Fruit fly (Drosophila melanogaster): ENCODE measurements around the gene Ccm3.

The Ccm3 gene

DNA sequence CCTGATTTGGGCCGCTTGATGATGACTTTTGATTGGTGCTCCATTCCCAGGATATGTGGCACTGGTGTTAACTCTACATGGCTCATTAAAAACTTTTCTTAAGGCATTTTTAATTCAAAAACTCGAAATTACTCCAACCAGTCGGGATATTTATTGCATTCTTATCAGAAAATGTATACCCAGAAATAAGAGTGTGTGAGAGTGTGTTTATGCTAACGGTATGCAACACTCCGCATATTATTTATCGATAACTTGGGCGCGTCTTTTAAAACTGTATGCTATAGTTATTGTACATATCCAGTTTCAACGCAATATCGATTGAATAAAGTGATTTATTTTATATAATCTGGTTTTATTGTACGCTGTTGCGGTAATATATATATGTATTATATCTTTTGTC, 4.3 kb upstream of the Ccm3 start, which contains the start of gene CG34404:
Gene CG34404, minus strand, starts transcription at position 189 of the 400 bp plus-strand sequence.
- TF ChIP-seq Sp1 (GFP tag; optimal IDR thresholded peaks at IDR 0.05) = no peak
- no peak for TF ChIP-seq Vsx2 (GFP tag; optimal IDR thresholded peaks at IDR 0.05; ENCODE audit: partially characterized antibody)
- TF ChIP-seq rgr (GFP tag; optimal IDR thresholded peaks at IDR 0.05) = peak; percentile 8
- TF ChIP-seq foxo (GFP tag; optimal IDR thresholded peaks at IDR 0.05) = peak in 1 of 2 experiments; percentile 39

DNA sequence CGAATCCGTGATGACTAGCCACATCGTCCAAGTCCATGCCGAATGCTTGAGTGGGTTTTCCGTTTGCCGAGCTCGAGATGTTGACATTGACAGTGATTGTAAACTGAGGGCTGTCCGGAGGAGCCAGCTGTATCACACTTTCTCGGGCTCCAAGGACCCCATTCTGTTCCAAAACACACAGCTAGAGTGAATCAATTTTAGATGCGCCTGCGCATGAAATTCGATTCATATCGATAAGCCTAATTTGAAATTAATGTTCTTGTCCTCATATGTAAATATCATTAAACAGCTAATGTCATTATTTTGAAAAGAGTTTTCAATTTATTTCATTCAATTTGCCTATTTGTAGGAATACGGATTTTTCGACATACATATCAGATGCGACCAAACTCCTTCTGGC, 2.0 kb upstream of the Ccm3 start, which contains the start of gene CG14868:
Gene CG14868, minus strand, starts transcription at position 204 of the 400 bp plus-strand sequence.
- TF ChIP-seq psq (GFP tag; optimal IDR thresholded peaks at IDR 0.05) (no peak), dl (GFP tag; optimal IDR thresholded peaks at IDR 0.05; ENCODE audit: insufficient read depth in 1 of 2, partially characterized antibody in 2 of 2) (no peak), usp (GFP tag; optimal IDR thresholded peaks at IDR 0.05) (no peak)

DNA sequence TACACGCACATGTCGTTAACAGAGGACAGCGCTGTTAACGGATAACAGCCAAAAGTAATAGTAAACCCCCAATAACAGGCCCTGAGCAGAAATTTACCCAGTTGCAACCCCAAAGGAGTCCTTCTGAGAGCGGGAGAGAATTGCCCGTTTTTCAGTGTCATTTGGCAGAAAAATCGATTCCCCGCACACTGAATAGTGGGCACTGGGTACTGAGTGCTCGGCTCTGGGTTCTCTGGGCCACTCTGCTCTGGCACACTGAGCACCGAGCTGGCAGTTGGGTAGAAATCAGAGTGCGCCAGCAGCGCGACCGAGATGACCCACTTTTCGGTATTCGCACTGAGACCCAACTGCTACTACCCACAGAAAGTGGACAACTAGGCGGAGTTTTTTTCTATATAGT, 2.6 kb downstream of the Ccm3 start, which contains the start of gene Rbp:
Gene Rbp, plus strand, starts transcription at position 239 of the 400 bp plus-strand sequence.
- TF ChIP-seq jim (GFP tag; optimal IDR thresholded peaks at IDR 0.05) (no peak), Dif (GFP tag; optimal IDR thresholded peaks at IDR 0.05; ENCODE audit: partially characterized antibody) (peak; percentile 21)

DNA sequence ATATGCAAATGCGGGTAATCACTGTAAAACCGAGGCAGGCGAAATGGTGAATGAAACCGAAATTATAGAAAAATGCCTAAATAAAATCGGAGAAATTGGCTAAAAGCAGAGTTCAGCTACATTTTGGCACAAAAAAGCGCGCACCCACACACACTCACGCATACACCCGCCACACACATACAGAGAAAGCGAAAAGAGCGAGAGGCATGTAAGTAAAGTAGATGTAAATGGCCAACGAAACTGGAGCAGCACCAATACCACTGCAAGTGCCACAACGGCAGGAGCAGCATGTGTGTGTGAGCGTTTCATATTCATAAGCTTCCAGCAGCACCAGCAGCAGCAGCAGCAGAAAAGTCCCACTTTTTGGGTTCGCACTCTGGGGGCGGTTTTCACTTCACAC, 3.7 kb downstream of the Ccm3 start:
- no peak for TF ChIP-seq dmrt93B (GFP tag; optimal IDR thresholded peaks at IDR 0.05)
- TF ChIP-seq Abd-B (GFP tag; optimal IDR thresholded peaks at IDR 0.05) = no peak
- no peak for TF ChIP-seq Hnf4 (GFP tag; optimal IDR thresholded peaks at IDR 0.05)
- TF ChIP-seq tai (GFP tag; optimal IDR thresholded peaks at IDR 0.05) = no peak
- TF ChIP-seq sage (GFP tag; optimal IDR thresholded peaks at IDR 0.05) = no peak
- no peak for TF ChIP-seq h (GFP tag; optimal IDR thresholded peaks at IDR 0.05)
- TF ChIP-seq Hr78 (GFP tag; optimal IDR thresholded peaks at IDR 0.05) = no peak
- no peak for TF ChIP-seq jim (GFP tag; optimal IDR thresholded peaks at IDR 0.05)
- TF ChIP-seq lola (GFP tag; optimal IDR thresholded peaks at IDR 0.05) = no peak
- TF ChIP-seq Dfd (GFP tag; optimal IDR thresholded peaks at IDR 0.05) = no peak
- no peak for TF ChIP-seq GATAd (GFP tag; optimal IDR thresholded peaks at IDR 0.05)

DNA sequence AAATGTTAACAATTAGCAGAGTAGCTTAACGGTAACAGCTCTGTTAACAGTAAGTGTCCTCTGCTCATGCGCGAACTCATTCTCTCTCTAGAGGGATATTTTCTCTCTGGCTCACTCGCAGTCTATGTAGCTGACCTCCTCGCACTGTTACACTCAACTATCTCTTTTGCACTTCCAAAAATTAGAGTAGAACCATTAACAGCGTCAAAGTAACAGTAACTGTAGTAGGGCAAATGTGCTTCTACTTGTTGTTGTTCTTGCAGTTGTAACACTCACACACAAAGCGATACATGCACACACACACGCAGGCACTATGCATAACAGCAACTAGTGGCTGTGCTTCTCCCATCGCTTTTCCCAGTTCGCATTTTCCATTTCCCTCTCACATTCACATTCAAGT, 7.3 kb downstream of the Ccm3 start:
- TF ChIP-seq woc (GFP tag; optimal IDR thresholded peaks at IDR 0.05) (no peak), Hr83 (GFP tag; optimal IDR thresholded peaks at IDR 0.05; ENCODE audit: poor library complexity, severe bottlenecking) (no peak), OdsH (GFP tag; optimal IDR thresholded peaks at IDR 0.05) (no peak), sv (GFP tag; optimal IDR thresholded peaks at IDR 0.05) (no peak), CG9705 (GFP tag; optimal IDR thresholded peaks at IDR 0.05) (no peak), ey (GFP tag; optimal IDR thresholded peaks at IDR 0.05) (no peak), tai (GFP tag; optimal IDR thresholded peaks at IDR 0.05) (no peak), pan (optimal IDR thresholded peaks at IDR 0.05) (no peak), Mio (GFP tag; optimal IDR thresholded peaks at IDR 0.05) (no peak), Vsx2 (GFP tag; optimal IDR thresholded peaks at IDR 0.05; ENCODE audit: partially characterized antibody) (no peak), lola (GFP tag; optimal IDR thresholded peaks at IDR 0.05) (no peak), br (GFP tag; optimal IDR thresholded peaks at IDR 0.05) (no peak), CrebA (GFP tag; optimal IDR thresholded peaks at IDR 0.05; ENCODE audit: borderline replicate concordance) (no peak), sage (GFP tag; optimal IDR thresholded peaks at IDR 0.05) (no peak), foxo (GFP tag; optimal IDR thresholded peaks at IDR 0.05) (no peak)

DNA sequence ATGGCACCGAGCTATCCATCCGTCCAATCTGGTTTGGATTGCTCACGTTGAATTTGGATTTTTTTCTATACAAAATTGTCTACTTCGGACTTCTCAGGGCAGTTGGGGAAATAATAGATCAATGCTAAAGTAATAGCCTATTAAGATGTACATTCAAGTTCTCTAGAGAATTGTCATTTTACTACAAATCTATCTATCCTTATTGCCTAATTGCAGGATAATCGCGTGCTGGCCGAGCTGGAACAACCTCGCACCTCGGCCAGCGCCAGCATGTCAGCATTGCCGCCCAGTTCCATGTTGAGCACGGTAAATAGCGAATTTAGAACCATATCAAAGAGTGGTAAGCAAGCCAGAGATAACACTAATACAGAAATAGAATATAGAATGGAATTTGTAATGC, 11.1 kb downstream of the Ccm3 start, which contains the start of gene h-cup:
Gene h-cup, minus strand, starts transcription at position 101 of the 400 bp plus-strand sequence.
- TF ChIP-seq Hr83 (GFP tag; optimal IDR thresholded peaks at IDR 0.05; ENCODE audit: poor library complexity, severe bottlenecking) (no peak), CrebA (GFP tag; optimal IDR thresholded peaks at IDR 0.05; ENCODE audit: borderline replicate concordance) (no peak), HLH106 (tag; optimal IDR thresholded peaks at IDR 0.05) (no peak), dsf (GFP tag; optimal IDR thresholded peaks at IDR 0.05; ENCODE audit: borderline replicate concordance) (no peak), Vsx2 (GFP tag; optimal IDR thresholded peaks at IDR 0.05; ENCODE audit: partially characterized antibody) (no peak), CG32264 (GFP tag; optimal IDR thresholded peaks at IDR 0.05) (no peak), psq (GFP tag; optimal IDR thresholded peaks at IDR 0.05) (no peak), rgr (GFP tag; optimal IDR thresholded peaks at IDR 0.05) (no peak), Abd-B (GFP tag; optimal IDR thresholded peaks at IDR 0.05) (no peak), N (GFP tag; optimal IDR thresholded peaks at IDR 0.05) (no peak), foxo (GFP tag; optimal IDR thresholded peaks at IDR 0.05) (no peak)
